Worm (Caenorhabditis elegans): ENCODE results near the gene Y45F10C.2.
"Not testable (repeated sequence)": the region's sequence is repeated elsewhere in the genome, so short reads cannot be mapped to it uniquely, and the experiment has no call there.

ce11 chrIV:13652023-13652422 lies 10.4 kb downstream of the Y45F10C.2 start, which contains the start of gene Y45F10C.6:
- TF ChIP-seq sox-4 (tag; optimal IDR thresholded peaks at IDR 0.05); hlh-13 (GFP tag; optimal IDR thresholded peaks at IDR 0.05); fkh-10 (GFP tag; optimal IDR thresholded peaks at IDR 0.05); ama-1 (optimal IDR thresholded peaks at IDR 0.05); dmd-4 (tag; optimal IDR thresholded peaks at IDR 0.05; ENCODE audit: borderline replicate concordance); nfya-1 (tag; optimal IDR thresholded peaks at IDR 0.05); elt-2 (tag; optimal IDR thresholded peaks at IDR 0.05); pag-3 (tag; optimal IDR thresholded peaks at IDR 0.05; ENCODE audit: borderline replicate concordance); unc-3 (GFP tag; conservative IDR thresholded peaks at IDR 0.05); unc-3 (tag; optimal IDR thresholded peaks at IDR 0.05); ref-2 (tag; optimal IDR thresholded peaks at IDR 0.05); ceh-19 (GFP tag; optimal IDR thresholded peaks at IDR 0.05); dve-1 (tag; optimal IDR thresholded peaks at IDR 0.05): not testable (repeated sequence)
